Worm (Caenorhabditis elegans): Measurements from ENCODE around the gene mxl-2.

mxl-2 gene

DNA sequence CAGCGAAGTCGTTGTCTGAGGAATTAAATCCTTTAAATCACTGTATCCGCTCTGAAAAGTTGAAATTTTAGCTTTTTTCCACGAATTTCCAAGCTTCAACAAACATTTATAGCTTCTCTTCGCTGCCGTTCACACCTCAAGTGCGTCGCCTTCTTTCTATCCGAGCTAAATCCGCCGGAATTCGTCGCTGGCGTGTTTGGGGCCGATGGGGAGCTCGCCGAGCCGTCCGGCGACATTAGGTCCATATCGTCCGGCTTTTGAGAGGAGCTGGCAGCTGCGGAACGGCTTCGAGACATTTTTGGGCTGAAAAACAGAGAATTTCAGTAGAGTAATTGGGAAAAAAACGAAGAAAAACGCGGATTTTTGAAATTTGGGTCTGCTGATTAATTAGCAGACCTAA is at the start of gene mxl-2:
TSS of gene mxl-2 (minus strand) at position 303 of the 400 bp plus-strand sequence.
- TF ChIP-seq med-1 (GFP tag; optimal IDR thresholded peaks at IDR 0.05; ENCODE audit: insufficient read depth) (no peak), ztf-29 (GFP tag; IDR thresholded peaks at IDR 0.05) (no peak), cog-1 (tag; optimal IDR thresholded peaks at IDR 0.05) (no peak), T22C8.4 (GFP tag; IDR thresholded peaks at IDR 0.05) (no peak), klf-2 (GFP tag; conservative IDR thresholded peaks at IDR 0.05) (no peak), ref-1 (GFP tag; conservative IDR thresholded peaks at IDR 0.05) (no peak)

DNA sequence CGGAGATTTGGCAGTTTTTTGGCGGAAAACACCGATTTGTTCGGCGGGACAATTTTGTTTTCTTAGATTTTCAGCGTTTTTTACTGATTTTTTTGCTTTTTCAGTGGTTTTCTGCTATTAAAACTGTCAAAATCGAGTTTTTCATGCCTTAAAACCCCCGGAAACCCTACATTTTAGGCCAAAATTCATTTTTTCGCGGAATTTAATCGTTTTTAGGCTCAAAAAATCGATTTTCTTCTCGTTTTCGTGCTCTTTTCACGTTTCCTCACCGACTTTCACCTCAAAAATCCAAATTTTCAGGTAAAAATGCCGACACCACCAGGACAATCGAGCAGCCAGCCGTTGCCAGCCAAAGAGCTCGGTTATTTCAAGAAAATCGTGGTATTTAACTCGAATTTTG is 47.6 kb upstream of the mxl-2 start, which contains the start of gene hpo-29:
TSS of gene hpo-29 (plus strand) at position 301 of the 400 bp plus-strand sequence.
- TF ChIP-seq med-1 (GFP tag; optimal IDR thresholded peaks at IDR 0.05; ENCODE audit: insufficient read depth) (no peak), ztf-29 (GFP tag; IDR thresholded peaks at IDR 0.05) (no peak), ref-1 (GFP tag; conservative IDR thresholded peaks at IDR 0.05) (no peak), klf-2 (GFP tag; conservative IDR thresholded peaks at IDR 0.05) (no peak), T22C8.4 (GFP tag; IDR thresholded peaks at IDR 0.05) (no peak), cog-1 (tag; optimal IDR thresholded peaks at IDR 0.05) (no peak), flt-1 (GFP tag; IDR thresholded peaks at IDR 0.05) (no peak), tab-1 (GFP tag; IDR thresholded peaks at IDR 0.05) (no peak), ztf-23 (GFP tag; IDR thresholded peaks at IDR 0.05) (no peak)

DNA sequence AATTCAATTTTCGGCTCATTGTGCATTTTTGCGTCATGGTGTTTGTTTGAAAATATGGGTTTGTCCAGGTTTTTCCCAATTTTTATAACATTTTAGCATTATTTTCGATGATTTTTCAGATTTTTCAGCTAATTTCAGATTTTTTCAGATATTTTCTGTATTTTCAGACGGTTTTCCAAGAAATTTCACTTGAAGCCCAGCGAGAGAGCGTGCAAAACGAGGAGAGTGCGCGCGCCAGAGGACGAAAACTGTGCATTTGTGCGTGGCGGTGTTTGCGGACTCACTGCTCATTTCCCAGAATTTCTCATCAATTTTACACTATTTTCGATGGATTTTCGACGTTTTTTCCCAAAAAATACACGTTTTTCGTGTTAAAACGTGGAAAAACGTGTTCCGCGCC is 47.2 kb upstream of the mxl-2 start:
- TF ChIP-seq ztf-23 (GFP tag; IDR thresholded peaks at IDR 0.05) = no peak
- 0 out of 2 replicates have a peak, but pooled peaks have one; percentile 17 for TF ChIP-seq flt-1 (GFP tag; IDR thresholded peaks at IDR 0.05)

DNA sequence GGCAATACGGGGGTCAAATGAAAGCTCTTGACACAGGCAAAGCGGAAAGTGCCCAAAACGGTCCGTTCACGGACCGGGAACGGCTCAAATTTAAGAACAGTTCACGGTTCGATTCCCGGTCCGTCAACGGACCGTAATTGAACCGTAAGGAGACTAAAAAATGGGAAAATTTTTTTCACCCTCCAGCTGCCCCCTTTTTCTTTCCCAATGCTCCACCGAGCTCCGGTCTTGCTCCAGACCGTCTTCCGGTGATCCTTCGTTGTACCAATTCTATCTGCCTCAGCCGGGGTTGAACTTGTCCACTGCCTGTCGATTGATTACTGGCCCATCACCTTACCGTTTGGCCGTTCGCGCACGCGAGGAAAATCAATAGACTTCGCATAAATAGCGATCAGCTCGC is 45.0 kb upstream of the mxl-2 start:
- TF ChIP-seq tab-1 (GFP tag; IDR thresholded peaks at IDR 0.05) (0 out of 2 replicates have a peak, but pooled peaks have one; percentile 15), flt-1 (GFP tag; IDR thresholded peaks at IDR 0.05) (peak; percentile 27; the same call in 1 of the 2 replicates)

DNA sequence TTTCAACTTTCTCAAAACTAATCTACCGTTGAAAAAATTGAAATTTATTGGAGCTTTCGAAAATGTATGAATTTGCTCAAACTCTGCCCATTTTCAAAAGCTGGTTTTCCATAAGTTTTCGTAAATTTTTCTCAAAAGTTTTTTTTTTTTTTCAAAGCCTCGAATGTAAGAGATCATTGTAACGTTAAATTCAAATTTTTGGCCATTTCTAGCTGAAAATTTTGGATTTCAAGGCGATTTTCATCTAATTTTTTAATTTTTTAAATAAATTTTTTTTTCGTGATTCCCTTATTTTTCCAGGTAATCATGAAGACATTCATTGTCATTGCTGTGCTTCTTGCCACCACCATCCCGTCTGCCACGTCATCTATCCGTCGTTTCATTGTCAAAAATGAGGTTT is 42.2 kb upstream of the mxl-2 start, which contains the start of gene hpo-38:
TSS of gene hpo-38 (plus strand) at position 301 of the 400 bp plus-strand sequence.
- no peak for TF ChIP-seq flt-1 (GFP tag; IDR thresholded peaks at IDR 0.05)
- no peak for TF ChIP-seq ztf-29 (GFP tag; IDR thresholded peaks at IDR 0.05)
- TF ChIP-seq ref-1 (GFP tag; conservative IDR thresholded peaks at IDR 0.05) = no peak
- TF ChIP-seq klf-2 (GFP tag; conservative IDR thresholded peaks at IDR 0.05) = no peak
- TF ChIP-seq T22C8.4 (GFP tag; IDR thresholded peaks at IDR 0.05) = no peak
- no peak for TF ChIP-seq cog-1 (tag; optimal IDR thresholded peaks at IDR 0.05)
- TF ChIP-seq med-1 (GFP tag; optimal IDR thresholded peaks at IDR 0.05; ENCODE audit: insufficient read depth) = no peak
- TF ChIP-seq ztf-23 (GFP tag; IDR thresholded peaks at IDR 0.05) = no peak
- no peak for TF ChIP-seq tab-1 (GFP tag; IDR thresholded peaks at IDR 0.05)

DNA sequence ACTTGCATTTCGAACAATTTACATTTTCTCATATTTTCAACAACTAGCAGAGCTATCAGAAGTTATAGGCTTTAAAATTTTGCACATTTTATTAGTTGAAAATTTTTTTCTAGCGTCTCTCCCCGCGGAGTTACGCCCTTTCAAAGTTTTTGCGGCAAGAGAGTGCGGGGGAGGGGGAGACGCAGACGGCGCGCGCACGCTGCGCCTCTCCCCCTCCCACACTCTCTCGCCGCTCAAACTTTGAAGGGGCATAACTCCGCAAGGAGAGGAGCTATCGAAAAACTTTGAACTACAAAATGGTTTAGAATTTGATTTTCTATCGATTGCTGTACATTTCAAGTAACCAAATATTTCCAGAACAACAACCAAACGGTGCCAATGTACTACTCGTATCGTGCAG is 39.1 kb upstream of the mxl-2 start:
- TF ChIP-seq med-1 (GFP tag; optimal IDR thresholded peaks at IDR 0.05; ENCODE audit: insufficient read depth) (no peak), tab-1 (GFP tag; IDR thresholded peaks at IDR 0.05) (no peak), flt-1 (GFP tag; IDR thresholded peaks at IDR 0.05) (0 out of 2 replicates have a peak, but pooled peaks have one; percentile 38), cog-1 (tag; optimal IDR thresholded peaks at IDR 0.05) (no peak), ztf-23 (GFP tag; IDR thresholded peaks at IDR 0.05) (no peak), ref-1 (GFP tag; conservative IDR thresholded peaks at IDR 0.05) (no peak), T22C8.4 (GFP tag; IDR thresholded peaks at IDR 0.05) (no peak), klf-2 (GFP tag; conservative IDR thresholded peaks at IDR 0.05) (no peak)

DNA sequence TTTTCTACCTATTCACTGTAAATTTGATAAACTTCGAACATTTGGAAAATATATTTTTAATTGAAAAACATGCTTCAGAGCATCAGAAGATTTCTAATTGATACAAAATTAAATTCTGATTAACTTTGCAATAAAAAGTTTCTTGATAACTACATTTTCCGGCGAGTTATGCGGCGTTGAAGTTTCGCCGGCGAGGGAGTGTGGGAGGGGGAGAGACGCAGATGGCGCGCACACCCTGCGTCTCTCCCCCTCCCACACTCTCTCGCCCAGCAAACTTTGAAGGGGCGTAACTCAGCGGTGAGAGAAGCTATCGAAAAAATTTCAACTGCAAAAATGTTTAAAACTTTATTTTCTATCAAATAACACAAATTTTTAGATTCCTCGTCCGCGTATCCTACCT is 34.6 kb upstream of the mxl-2 start:
- TF ChIP-seq cog-1 (tag; optimal IDR thresholded peaks at IDR 0.05) (no peak), klf-2 (GFP tag; conservative IDR thresholded peaks at IDR 0.05) (no peak), flt-1 (GFP tag; IDR thresholded peaks at IDR 0.05) (no peak), ztf-23 (GFP tag; IDR thresholded peaks at IDR 0.05) (no peak), ref-1 (GFP tag; conservative IDR thresholded peaks at IDR 0.05) (no peak), tab-1 (GFP tag; IDR thresholded peaks at IDR 0.05) (no peak), ztf-29 (GFP tag; IDR thresholded peaks at IDR 0.05) (no peak)

DNA sequence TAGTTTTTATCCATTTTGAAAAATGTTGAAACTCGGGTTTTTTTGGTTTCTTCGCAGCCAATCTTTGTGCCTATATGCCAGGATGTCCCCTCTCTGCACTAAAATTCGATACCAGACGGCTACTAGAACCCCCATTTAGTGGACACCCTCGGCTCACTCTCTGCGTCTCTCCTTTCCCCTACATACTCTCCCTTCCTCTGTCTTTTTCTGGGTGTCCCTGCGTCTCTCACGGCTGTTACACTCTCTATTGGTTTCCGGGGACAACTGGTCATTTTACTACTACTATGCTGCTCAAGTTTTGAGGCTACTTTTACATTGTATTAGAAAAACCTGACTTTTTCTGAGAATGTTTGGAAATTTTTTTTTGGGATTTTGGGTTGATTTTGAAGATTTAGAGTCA is 32.4 kb upstream of the mxl-2 start:
- TF ChIP-seq flt-1 (GFP tag; IDR thresholded peaks at IDR 0.05) = no peak
- TF ChIP-seq tab-1 (GFP tag; IDR thresholded peaks at IDR 0.05) = no peak
- no peak for TF ChIP-seq klf-2 (GFP tag; conservative IDR thresholded peaks at IDR 0.05)
- TF ChIP-seq med-1 (GFP tag; optimal IDR thresholded peaks at IDR 0.05; ENCODE audit: insufficient read depth) = no peak
- no peak for TF ChIP-seq ref-1 (GFP tag; conservative IDR thresholded peaks at IDR 0.05)
- no peak for TF ChIP-seq cog-1 (tag; optimal IDR thresholded peaks at IDR 0.05)
- no peak for TF ChIP-seq ztf-23 (GFP tag; IDR thresholded peaks at IDR 0.05)
- no peak for TF ChIP-seq ztf-29 (GFP tag; IDR thresholded peaks at IDR 0.05)
- TF ChIP-seq T22C8.4 (GFP tag; IDR thresholded peaks at IDR 0.05) = no peak

DNA sequence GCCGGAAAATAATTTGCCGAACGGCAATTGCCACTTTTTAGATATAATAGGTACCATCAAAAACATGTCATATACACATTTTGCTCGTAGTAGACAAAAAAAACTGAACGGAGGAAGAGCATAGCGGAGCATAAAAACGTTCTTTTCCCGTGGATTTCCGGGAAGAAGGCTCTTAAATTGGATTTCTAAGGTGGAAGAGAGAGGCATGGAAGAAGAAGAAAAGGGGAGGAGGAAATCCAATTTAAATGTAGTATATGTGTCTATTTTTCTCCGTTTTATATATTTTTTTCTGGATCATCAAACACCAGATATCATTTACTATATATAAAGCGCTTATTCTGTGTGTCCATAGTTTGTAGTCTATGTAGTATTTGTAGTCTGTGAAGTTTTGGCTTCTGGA is 23.5 kb upstream of the mxl-2 start:
- no peak for TF ChIP-seq ztf-29 (GFP tag; IDR thresholded peaks at IDR 0.05)
- no peak for TF ChIP-seq ztf-23 (GFP tag; IDR thresholded peaks at IDR 0.05)
- TF ChIP-seq cog-1 (tag; optimal IDR thresholded peaks at IDR 0.05) = no peak
- no peak for TF ChIP-seq flt-1 (GFP tag; IDR thresholded peaks at IDR 0.05)
- no peak for TF ChIP-seq tab-1 (GFP tag; IDR thresholded peaks at IDR 0.05)
- no peak for TF ChIP-seq klf-2 (GFP tag; conservative IDR thresholded peaks at IDR 0.05)
- TF ChIP-seq ref-1 (GFP tag; conservative IDR thresholded peaks at IDR 0.05) = no peak
- TF ChIP-seq T22C8.4 (GFP tag; IDR thresholded peaks at IDR 0.05) = no peak
- no peak for TF ChIP-seq med-1 (GFP tag; optimal IDR thresholded peaks at IDR 0.05; ENCODE audit: insufficient read depth)

DNA sequence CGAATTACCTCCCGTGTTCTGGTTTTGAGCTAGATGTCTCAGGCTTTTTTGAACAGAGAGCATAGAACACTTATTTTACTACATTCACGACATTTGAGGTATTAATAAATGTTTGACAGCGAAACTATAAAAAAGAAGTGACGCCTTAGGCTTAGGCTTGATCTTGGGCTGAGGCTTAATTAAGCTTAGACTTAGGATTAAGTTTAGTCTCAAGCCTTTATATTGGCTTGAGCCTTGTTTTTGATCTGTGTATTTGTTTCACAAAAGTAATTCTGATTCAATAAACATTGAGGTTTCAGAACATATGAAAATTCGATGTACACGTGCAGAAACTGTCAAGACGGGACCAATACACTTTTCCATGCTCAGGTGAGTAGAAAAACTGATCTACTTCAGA is 21.8 kb upstream of the mxl-2 start, which contains the start of gene klp-20:
TSS of gene klp-20 (plus strand) at position 298 of the 397 bp plus-strand sequence.
- TF ChIP-seq flt-1 (GFP tag; IDR thresholded peaks at IDR 0.05) (no peak), klf-2 (GFP tag; conservative IDR thresholded peaks at IDR 0.05) (no peak), tab-1 (GFP tag; IDR thresholded peaks at IDR 0.05) (no peak), T22C8.4 (GFP tag; IDR thresholded peaks at IDR 0.05) (no peak), ztf-23 (GFP tag; IDR thresholded peaks at IDR 0.05) (no peak), ztf-29 (GFP tag; IDR thresholded peaks at IDR 0.05) (no peak), cog-1 (tag; optimal IDR thresholded peaks at IDR 0.05) (no peak), ref-1 (GFP tag; conservative IDR thresholded peaks at IDR 0.05) (no peak), med-1 (GFP tag; optimal IDR thresholded peaks at IDR 0.05; ENCODE audit: insufficient read depth) (no peak)

All from whole organism, midembryonic.